Worm (Caenorhabditis elegans) whole organism, L4 larva: ENCODE data around the gene ncr-1.
A peak's percentile ranks its signal among the peaks of the same experiment; 100 is the strongest.

Source experiments
- F10B5.3 ChIP-seq: sonication (generic microtip); optimal IDR thresholded peaks from 2 replicates; lab custom pipeline; 2016; ENCODE audit warnings: mild to moderate bottlenecking, missing genetic modification characterization, missing compliant biosample characterization
- aha-1 ChIP-seq: fragments of 150-350 bp; peaks from one replicate; lab custom pipeline; 2014; ENCODE audit warnings: missing biosample characterization, missing genetic modification characterization
- ceh-82 ChIP-seq: sonication (generic microtip); optimal IDR thresholded peaks from 2 replicates; lab custom pipeline; 2017; ENCODE audit warnings: missing biosample characterization, missing genetic modification characterization
- lin-1 ChIP-seq: fragments of 200-800 bp; sonication (Bioruptor generic); IDR thresholded peaks from 2 replicates; pipeline ENCODE4 v1.3.6; 2022; ENCODE audit warnings: missing genetic modification reagents, missing genetic modification characterization, missing compliant biosample characterization
- lin-15B ChIP-seq: fragments of 150-350 bp; sonication (generic microtip); optimal IDR thresholded peaks from 3 replicates; lab custom pipeline; 2014; ENCODE audit warnings: missing biosample characterization, missing genetic modification characterization
- mxl-3 ChIP-seq: fragments of 200-800 bp; sonication (Bioruptor generic); optimal IDR thresholded peaks from 2 replicates; lab custom pipeline; 2018; ENCODE audit warnings: mild to moderate bottlenecking, missing genetic modification characterization, missing compliant biosample characterization
- nhr-28 ChIP-seq: fragments of 150-350 bp; optimal IDR thresholded peaks from 2 replicates; lab custom pipeline; 2014; ENCODE audit warnings: missing biosample characterization, missing genetic modification characterization
- nhr-77 ChIP-seq: fragments of 150-350 bp; optimal IDR thresholded peaks from 2 replicates; lab custom pipeline; 2014; ENCODE audit warnings: missing biosample characterization, missing genetic modification characterization
- pha-4 ChIP-seq, 2 experiments: fragments of 150-350 bp in 1 of 2; fragments of 200-800 bp in 1 of 2; sonication (Bioruptor generic) in 1 of 2; IDR thresholded peaks in 1 of 2; optimal IDR thresholded peaks in 1 of 2; 2 replicates each; pipeline versions ENCODE4 v1.3.6 to Lab custom; 2014 to 2022; ENCODE audit warnings: missing genetic modification characterization in 2 of 2, missing genetic modification reagents in 2 of 2, missing biosample characterization in 1 of 2, missing compliant biosample characterization in 1 of 2
- pqm-1 ChIP-seq: sonication (generic microtip); optimal IDR thresholded peaks from 2 replicates; lab custom pipeline; 2017; ENCODE audit warnings: missing biosample characterization, missing genetic modification characterization
- snpc-1.2 ChIP-seq: fragments of 200-800 bp; sonication (Bioruptor generic); IDR thresholded peaks from 2 replicates; pipeline ENCODE4 v1.3.6; 2022; ENCODE audit warnings: missing genetic modification reagents, missing genetic modification characterization, missing compliant biosample characterization
- unc-62 ChIP-seq, 3 experiments: fragments of 150-350 bp in 1 of 3; sonication (generic microtip); optimal IDR thresholded peaks in 2 of 3; peaks in 1 of 3; 1 replicate in 1 of 3; 2 replicates in 2 of 3; lab custom pipeline; 2014 to 2017; ENCODE audit warnings: missing biosample characterization in 3 of 3, missing genetic modification characterization in 3 of 3, missing genetic modification reagents in 3 of 3, missing genotype in 1 of 3
- zag-1 ChIP-seq: fragments of 150-350 bp; optimal IDR thresholded peaks from 2 replicates; lab custom pipeline; 2014; ENCODE audit warnings: missing biosample characterization, missing genetic modification characterization

DNA sequence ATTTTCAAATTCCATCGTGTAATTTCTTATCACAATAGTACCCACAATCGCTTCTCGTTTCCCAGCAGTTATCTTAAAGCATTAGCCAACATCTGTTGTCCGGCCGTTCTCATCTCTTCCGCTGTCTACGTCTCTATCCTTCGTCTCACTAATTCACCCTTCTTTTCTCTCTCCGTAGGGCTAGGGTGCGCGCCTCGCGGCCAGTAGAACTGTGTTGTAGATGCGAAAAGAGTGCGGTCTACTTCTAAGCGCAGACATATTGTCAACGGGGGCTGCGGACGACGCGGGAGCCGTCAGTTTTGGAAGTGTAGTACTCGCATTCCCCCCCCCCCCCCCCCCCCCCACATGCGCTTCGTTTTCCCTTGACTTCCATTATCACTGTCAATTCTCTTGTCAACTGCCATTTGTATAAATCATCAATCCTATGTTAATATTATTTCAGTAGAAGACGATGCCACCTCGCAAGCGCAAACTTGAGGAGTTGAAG is 25.0 kb upstream of the ncr-1 start, which contains the start of gene spr-3:
- TF ChIP-seq zag-1 (no peak), pha-4 (GFP tag; IDR thresholded peaks at IDR 0.05; lab: Robert Waterston, UW) (peak; percentile 50; the same call in 1 of the 2 replicates), pha-4 (tag; optimal IDR thresholded peaks at IDR 0.05; lab: Kevin White, UChicago) (no peak), pqm-1 (tag; lab: Kevin White, UChicago) (no peak), F10B5.3 (tag; lab: Kevin White, UChicago) (no peak), lin-15B (tag; lab: Kevin White, UChicago) (no peak), nhr-28 (tag; lab: Kevin White, UChicago) (no peak), snpc-1.2 (no peak), ceh-82 (no peak), nhr-77 (tag; lab: Kevin White, UChicago) (no peak), mxl-3 (GFP tag; lab: Kevin White, UChicago) (peak; percentile 27), aha-1 (tag; lab: Kevin White, UChicago) (no peak), unc-62 (GFP tag; optimal IDR thresholded peaks at IDR 0.05 in 1 of 2; lab: Kevin White, UChicago) (no peak), unc-62 (tag; optimal IDR thresholded peaks at IDR 0.05; lab: Kevin White, UChicago) (no peak), lin-1 (GFP tag; lab: Robert Waterston, UW) (no peak)
